Worm (Caenorhabditis elegans) whole organism, young adult: ENCODE data around the gene ckb-3.

Source experiments
- ama-1 ChIP-seq, 3 experiments: fragments of 150-350 bp in 1 of 3; sonication (generic microtip) in 2 of 3; optimal IDR thresholded peaks; 2 replicates each; lab custom pipeline; 2014 to 2018; ENCODE audit warnings: missing biosample characterization in 2 of 3, missing genetic modification characterization in 2 of 3, missing genetic modification reagents in 2 of 3
- hlh-12 ChIP-seq: sonication (generic microtip); optimal IDR thresholded peaks from 2 replicates; lab custom pipeline; 2016; ENCODE audit warnings: missing genetic modification characterization, missing compliant biosample characterization
- hlh-26 ChIP-seq: fragments of 200-800 bp; sonication (Bioruptor generic); conservative IDR thresholded peaks from 2 replicates; pipeline ENCODE4 v1.3.6; 2022; ENCODE audit warnings: missing genetic modification reagents, missing genetic modification characterization, missing compliant biosample characterization
- let-607 ChIP-seq, 2 experiments: fragments of 200-800 bp in 1 of 2; sonication (Bioruptor generic) in 1 of 2; sonication (generic microtip) in 1 of 2; optimal IDR thresholded peaks; 2 replicates each; lab custom pipeline; 2016 to 2018; ENCODE audit warnings: mild to moderate bottlenecking in 2 of 2, missing compliant biosample characterization in 2 of 2, missing genetic modification characterization in 2 of 2, moderate library complexity in 2 of 2, missing genotype in 1 of 2
- mel-28 ChIP-seq: sonication (generic microtip); optimal IDR thresholded peaks from 2 replicates; lab custom pipeline; 2016; ENCODE audit warnings: borderline replicate concordance, mild to moderate bottlenecking, missing genetic modification characterization, missing compliant biosample characterization
- somi-1 ChIP-seq: fragments of 200-800 bp; sonication (Bioruptor generic); optimal IDR thresholded peaks from 2 replicates; lab custom pipeline; 2018; ENCODE audit warnings: mild to moderate bottlenecking, missing genetic modification characterization, missing compliant biosample characterization

DNA sequence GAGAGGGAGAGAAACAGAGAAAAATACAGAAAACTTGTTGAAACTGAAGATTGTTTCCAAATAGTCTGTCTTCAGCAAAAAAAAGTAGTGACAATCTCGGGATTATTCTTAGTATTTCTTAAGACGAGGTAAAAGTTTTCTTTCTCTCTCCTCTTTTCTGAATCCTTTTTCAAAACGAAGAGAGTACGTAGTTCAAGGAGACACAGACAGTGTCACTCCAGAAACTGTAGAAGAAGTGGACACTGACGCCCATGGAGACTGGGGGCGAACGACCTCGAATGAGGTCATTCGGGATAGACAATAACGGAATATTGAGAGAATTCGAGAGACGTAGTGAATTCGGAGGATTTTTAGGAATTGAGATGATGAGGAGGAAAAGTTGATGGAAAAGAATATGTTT is 39.7 kb upstream of the ckb-3 start, which contains the start of gene gly-6:
- no peak for TF ChIP-seq let-607 (tag; optimal IDR thresholded peaks at IDR 0.05; lab: Kevin White, UChicago)
- TF ChIP-seq hlh-26 (GFP tag; lab: Robert Waterston, UW), result no peak
- no peak for TF ChIP-seq ama-1 (optimal IDR thresholded peaks at IDR 0.05; lab: Kevin White, UChicago)
- no peak for TF ChIP-seq ama-1 (GFP tag; optimal IDR thresholded peaks at IDR 0.05; lab: Kevin White, UChicago)
- TF ChIP-seq hlh-12, result no peak
- TF ChIP-seq somi-1 (GFP tag; lab: Kevin White, UChicago), result no peak
- no peak for TF ChIP-seq mel-28 (tag; lab: Kevin White, UChicago)
